Worm (Caenorhabditis elegans): Measurements from ENCODE around the gene D2096.10.
"Not testable (repeated sequence)": the region's sequence is repeated elsewhere in the genome, so short reads cannot be mapped to it uniquely, and the experiment has no call there.

D2096.10 gene

DNA sequence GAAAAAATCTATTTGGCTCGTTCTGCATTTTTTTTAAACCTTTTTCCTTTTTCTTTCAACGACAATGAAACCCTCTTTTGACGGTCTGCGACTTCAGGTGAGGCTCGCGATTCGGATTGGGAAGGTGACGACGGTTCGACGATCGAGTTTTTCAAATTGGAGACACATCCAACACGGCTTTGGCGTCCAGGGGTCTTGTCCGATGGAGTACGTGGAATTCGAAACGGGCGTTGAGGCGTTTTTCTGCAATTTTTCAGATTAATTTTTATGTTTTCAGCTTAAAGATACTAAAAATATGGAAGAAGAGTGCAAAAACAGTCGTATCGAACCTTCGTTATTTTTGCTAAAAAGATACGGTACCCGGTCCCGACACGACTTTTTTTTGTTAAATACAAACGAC, at the start of gene D2096.10:
TSS of gene D2096.10 (minus strand) at position 101 of the 400 bp plus-strand sequence.
- not testable (repeated sequence) for TF ChIP-seq unc-130 (GFP tag; optimal IDR thresholded peaks at IDR 0.05); zfp-3 (GFP tag; conservative IDR thresholded peaks at IDR 0.05); D1046.2 (GFP tag; IDR thresholded peaks at IDR 0.05)

DNA sequence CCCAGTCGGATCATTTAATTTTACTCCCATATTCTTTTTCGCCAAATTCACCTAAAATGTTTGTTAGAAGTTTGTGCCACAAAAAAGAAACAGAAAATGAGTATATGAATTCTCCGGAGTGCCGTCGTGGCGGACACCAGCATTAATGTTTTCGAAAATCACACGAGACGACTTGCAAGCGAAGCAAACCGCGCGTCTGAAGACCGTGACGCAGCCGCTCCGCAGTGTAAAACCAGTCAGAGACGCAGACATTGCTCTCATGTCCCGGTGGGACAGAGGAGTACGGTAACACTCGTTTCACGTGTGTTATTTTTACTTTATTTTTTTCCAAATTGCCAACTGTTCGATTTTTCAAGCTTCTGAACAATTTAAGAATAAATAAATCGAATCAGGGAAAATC, 43.7 kb upstream of the D2096.10 start, which contains the start of the genes T26A8.4 and pdtf-1:
TSS of gene T26A8.4 (minus strand) at position 185 of the 400 bp plus-strand sequence.
TSS of gene pdtf-1 (plus strand) at position 330 of the 400 bp plus-strand sequence.
- TF ChIP-seq dpl-1 (GFP tag; optimal IDR thresholded peaks at IDR 0.05) (peak; percentile 83), hlh-30 (tag; optimal IDR thresholded peaks at IDR 0.05; ENCODE audit: insufficient read depth) (peak; percentile 99), spr-1 (tag; optimal IDR thresholded peaks at IDR 0.05) (peak; percentile 64), F37D6.2 (tag; optimal IDR thresholded peaks at IDR 0.05) (peak; percentile 56), fos-1 (tag; optimal IDR thresholded peaks at IDR 0.05) (no peak), D1046.2 (GFP tag; IDR thresholded peaks at IDR 0.05) (peak; percentile 99), nhr-25 (tag; optimal IDR thresholded peaks at IDR 0.05; ENCODE audit: borderline replicate concordance, insufficient read depth) (peak; percentile 91), F44E2.7 (GFP tag; IDR thresholded peaks at IDR 0.05) (no peak), mes-2 (tag; optimal IDR thresholded peaks at IDR 0.05; ENCODE audit: poor library complexity, severe bottlenecking) (peak; percentile 94), mep-1 (tag; optimal IDR thresholded peaks at IDR 0.05) (peak; percentile 95), sdz-12 (GFP tag; optimal IDR thresholded peaks at IDR 0.05) (no peak), T26A8.4 (GFP tag; IDR thresholded peaks at IDR 0.05) (no peak), nhr-77 (tag; optimal IDR thresholded peaks at IDR 0.05) (peak; percentile 95), Y105C5A.15 (GFP tag; IDR thresholded peaks at IDR 0.05) (no peak), egl-43 (GFP tag; IDR thresholded peaks at IDR 0.05) (no peak; the same call in 1 of the 2 replicates), ama-1 (optimal IDR thresholded peaks at IDR 0.05) (peak; percentile 91), aly-2 (tag; optimal IDR thresholded peaks at IDR 0.05) (no peak), T20F7.1 (GFP tag; optimal IDR thresholded peaks at IDR 0.05) (peak; percentile 80), Y48G9A.11 (GFP tag; IDR thresholded peaks at IDR 0.05) (peak; percentile 81), set-16 (GFP tag; IDR thresholded peaks at IDR 0.05) (peak; percentile 76), fkh-10 (GFP tag; optimal IDR thresholded peaks at IDR 0.05) (peak; percentile 92), zip-11 (GFP tag; IDR thresholded peaks at IDR 0.05) (no peak), Y5F2A.4 (GFP tag; optimal IDR thresholded peaks at IDR 0.05) (peak; percentile 16), nhr-102 (tag; optimal IDR thresholded peaks at IDR 0.05) (peak; percentile 80), daf-8 (GFP tag; IDR thresholded peaks at IDR 0.05) (no peak), Y75B8A.6 (GFP tag; IDR thresholded peaks at IDR 0.05) (0 out of 2 replicates have a peak, but pooled peaks have one; percentile 79), pha-4 (GFP tag; IDR thresholded peaks at IDR 0.05) (peak; percentile 86), pha-4 (tag; optimal IDR thresholded peaks at IDR 0.05) (no peak), nhr-6 (tag; optimal IDR thresholded peaks at IDR 0.05) (peak; percentile 99), mxl-3 (GFP tag; optimal IDR thresholded peaks at IDR 0.05) (peak; percentile 75), F26F4.8 (GFP tag; conservative IDR thresholded peaks at IDR 0.05) (no peak), nhr-11 (tag; optimal IDR thresholded peaks at IDR 0.05) (peak; percentile 95), nhr-76 (tag; optimal IDR thresholded peaks at IDR 0.05) (peak; percentile 24), nhr-42 (GFP tag; IDR thresholded peaks at IDR 0.05) (peak; percentile 87), zfp-2 (tag; optimal IDR thresholded peaks at IDR 0.05) (peak; percentile 79), F10B5.3 (tag; optimal IDR thresholded peaks at IDR 0.05) (peak; percentile 25), R02D3.7 (tag; optimal IDR thresholded peaks at IDR 0.05) (no peak), nhr-111 (GFP tag; optimal IDR thresholded peaks at IDR 0.05) (no peak), lir-3 (tag; optimal IDR thresholded peaks at IDR 0.05) (peak; percentile 37), dmd-9 (GFP tag; IDR thresholded peaks at IDR 0.05) (peak; percentile 69), php-3 (GFP tag; IDR thresholded peaks at IDR 0.05) (peak; percentile 67), lsy-2 (tag; optimal IDR thresholded peaks at IDR 0.05) (peak; percentile 99 to 100), unc-62 (GFP tag; optimal IDR thresholded peaks at IDR 0.05 in 1 of 2) (peak in 1 of 2 experiments; percentile 100), unc-62 (tag; optimal IDR thresholded peaks at IDR 0.05) (no peak), vab-7 (GFP tag; IDR thresholded peaks at IDR 0.05) (peak; percentile 74; the same call in 1 of the 2 replicates), unc-39 (tag; optimal IDR thresholded peaks at IDR 0.05) (no peak), ceh-32 (tag; optimal IDR thresholded peaks at IDR 0.05; ENCODE audit: poor library complexity) (no peak), attf-4 (tag; optimal IDR thresholded peaks at IDR 0.05) (no peak)

All from whole organism, L4 larva.